Fruit fly (Drosophila melanogaster): ENCODE results near the gene Skel.
A peak's percentile ranks its signal among the peaks of the same experiment; 100 is the strongest.

Skel gene

DNA sequence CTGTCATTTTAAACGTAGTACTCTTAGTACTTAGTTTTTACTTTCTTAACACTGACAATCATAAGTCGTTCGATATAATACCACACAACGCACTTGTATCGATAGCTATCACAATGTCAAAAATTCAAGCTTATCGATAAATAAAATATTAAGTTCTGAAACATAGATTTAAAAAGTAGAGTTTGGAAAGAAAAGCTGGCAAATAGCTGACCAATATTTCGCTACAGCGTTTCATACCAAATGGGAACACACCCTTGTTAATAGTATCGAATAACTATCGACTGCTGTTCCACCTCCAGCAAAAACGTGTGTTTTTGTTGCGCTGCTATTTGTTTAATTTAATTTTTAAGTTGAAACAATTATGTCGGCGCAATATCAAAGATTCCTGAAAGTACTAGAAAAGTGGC is 9.6 kb downstream of the Skel start, which contains the start of the genes pug, CG14683 and CG46459 (continued):
- no peak for TF ChIP-seq NFAT (GFP tag; IDR thresholded peaks at IDR 0.05)
- peak; percentile 64 for TF ChIP-seq Antp (GFP tag; optimal IDR thresholded peaks at IDR 0.05)
- peak; percentile 73 for TF ChIP-seq dm (GFP tag; optimal IDR thresholded peaks at IDR 0.05)
- TF ChIP-seq CG12391 (tag; optimal IDR thresholded peaks at IDR 0.05): peak; percentile 46
- TF ChIP-seq Fer3 (tag; optimal IDR thresholded peaks at IDR 0.05): peak; percentile 6
- no peak for TF ChIP-seq Lim3 (GFP tag; IDR thresholded peaks at IDR 0.05)
- no peak for TF ChIP-seq sim (GFP tag; IDR thresholded peaks at IDR 0.05)
- no peak for TF ChIP-seq CG9817 (tag; optimal IDR thresholded peaks at IDR 0.05)
- peak; percentile 31 for TF ChIP-seq CG18599 (GFP tag; optimal IDR thresholded peaks at IDR 0.05)
- peak; percentile 40 for TF ChIP-seq Atf3 (GFP tag; optimal IDR thresholded peaks at IDR 0.05)
- peak; percentile 25 for TF ChIP-seq Max (GFP tag; optimal IDR thresholded peaks at IDR 0.05)
- peak; percentile 60 for TF ChIP-seq Side (GFP tag; optimal IDR thresholded peaks at IDR 0.05)
- peak; percentile 2 for TF ChIP-seq kay (GFP tag; optimal IDR thresholded peaks at IDR 0.05)
- TF ChIP-seq CG2116 (GFP tag; optimal IDR thresholded peaks at IDR 0.05): peak; percentile 75
- peak; percentile 31 for TF ChIP-seq grau (tag; optimal IDR thresholded peaks at IDR 0.05)
- peak; percentile 70 for TF ChIP-seq gro (GFP tag; optimal IDR thresholded peaks at IDR 0.05)
- TF ChIP-seq pzg (GFP tag; optimal IDR thresholded peaks at IDR 0.05): peak; percentile 68
- TF ChIP-seq hbn (GFP tag; IDR thresholded peaks at IDR 0.05; ENCODE audit: partially characterized antibody): peak; percentile 97
- TF ChIP-seq CG4424 (GFP tag; optimal IDR thresholded peaks at IDR 0.05): peak; percentile 40
- no peak for TF ChIP-seq Dfd (GFP tag; optimal IDR thresholded peaks at IDR 0.05)
- TF ChIP-seq CG10654 (GFP tag; optimal IDR thresholded peaks at IDR 0.05): peak; percentile 36
- no peak for TF ChIP-seq ewg (GFP tag; optimal IDR thresholded peaks at IDR 0.05)
- TF ChIP-seq sr (GFP tag; IDR thresholded peaks at IDR 0.05): no peak
- TF ChIP-seq CG13296 (GFP tag; optimal IDR thresholded peaks at IDR 0.05): no peak
- no peak for TF ChIP-seq CG2202 (tag; optimal IDR thresholded peaks at IDR 0.05)
- peak; percentile 38 for TF ChIP-seq Xbp1 (GFP tag; optimal IDR thresholded peaks at IDR 0.05)
- peak; percentile 24 for TF ChIP-seq p53 (GFP tag; optimal IDR thresholded peaks at IDR 0.05)
- peak; percentile 45 for TF ChIP-seq CG17829 (tag; optimal IDR thresholded peaks at IDR 0.05)
- TF ChIP-seq CG9609 (GFP tag; optimal IDR thresholded peaks at IDR 0.05): peak; percentile 32
- TF ChIP-seq CG3163 (GFP tag; optimal IDR thresholded peaks at IDR 0.05): no peak
- TF ChIP-seq CG9215 (GFP tag; IDR thresholded peaks at IDR 0.05): 0 out of 2 replicates have a peak, but pooled peaks have one; percentile 22
- no peak for TF ChIP-seq CG34422 (GFP tag; IDR thresholded peaks at IDR 0.05)
- TF ChIP-seq Spps (tag; optimal IDR thresholded peaks at IDR 0.05): no peak
- peak in 1 of 2 experiments; percentile 21 for TF ChIP-seq chif (GFP tag; optimal IDR thresholded peaks at IDR 0.05)
- peak; percentile 41 for TF ChIP-seq maf-S (GFP tag; optimal IDR thresholded peaks at IDR 0.05)
- peak; percentile 18 for TF ChIP-seq tx (GFP tag; optimal IDR thresholded peaks at IDR 0.05)
- TF ChIP-seq gcm2 (GFP tag; optimal IDR thresholded peaks at IDR 0.05): no peak
- peak; percentile 99 for TF ChIP-seq CG13287 (GFP tag; IDR thresholded peaks at IDR 0.05; ENCODE audit: partially characterized antibody)
- TF ChIP-seq sd (tag; optimal IDR thresholded peaks at IDR 0.05): peak; percentile 43
- no peak for TF ChIP-seq gsb-n (tag; optimal IDR thresholded peaks at IDR 0.05)
- TF ChIP-seq CG8281 (tag; optimal IDR thresholded peaks at IDR 0.05): no peak
- TF ChIP-seq hkb (optimal IDR thresholded peaks at IDR 0.05): no peak
- peak; percentile 35; the same call in 1 of the 2 replicates for TF ChIP-seq hkb (GFP tag; IDR thresholded peaks at IDR 0.05)
- TF ChIP-seq HmgZ (tag; optimal IDR thresholded peaks at IDR 0.05): peak; percentile 24
- TF ChIP-seq Dip3 (GFP tag; optimal IDR thresholded peaks at IDR 0.05): peak; percentile 52
- no peak for TF ChIP-seq CG2875 (GFP tag; optimal IDR thresholded peaks at IDR 0.05)
- TF ChIP-seq pho (GFP tag; optimal IDR thresholded peaks at IDR 0.05): peak; percentile 38
- no peak for TF ChIP-seq CG12769 (tag; optimal IDR thresholded peaks at IDR 0.05)
- peak; percentile 2 for TF ChIP-seq CG18011 (GFP tag; optimal IDR thresholded peaks at IDR 0.05)
- peak; percentile 2 for TF ChIP-seq CG15696 (tag; optimal IDR thresholded peaks at IDR 0.05)
- TF ChIP-seq CG6854 (GFP tag; optimal IDR thresholded peaks at IDR 0.05): no peak

Data from whole organism, embryonic.